Fruit fly (Drosophila melanogaster) whole organism, prepupa: ENCODE results near the gene Sms.

Experiments
- CG10631 ChIP-seq: fragments of 200-800 bp; sonication (Bioruptor generic); optimal IDR thresholded peaks from 2 replicates; lab custom pipeline; 2016; ENCODE audit warnings: missing biosample characterization, missing genetic modification characterization
- CG10669 ChIP-seq: fragments of 200-800 bp; sonication (Bioruptor generic); optimal IDR thresholded peaks from 3 replicates; lab custom pipeline; 2018; ENCODE audit warnings: missing biosample characterization, mild to moderate bottlenecking, missing genetic modification characterization, moderate library complexity
- CG11902 ChIP-seq: fragments of 200-800 bp; sonication (Bioruptor generic); optimal IDR thresholded peaks from 3 replicates; lab custom pipeline; 2016; ENCODE audit warnings: missing biosample characterization, missing genetic modification characterization
- CG16779 ChIP-seq: fragments of 200-800 bp; sonication (Bioruptor generic); optimal IDR thresholded peaks from 3 replicates; lab custom pipeline; 2017; ENCODE audit warnings: missing biosample characterization, mild to moderate bottlenecking, missing genetic modification characterization
- CG3032 ChIP-seq: fragments of 200-800 bp; optimal IDR thresholded peaks from 2 replicates; lab custom pipeline; 2019; ENCODE audit warnings: missing biosample characterization, mild to moderate bottlenecking, missing genetic modification characterization, moderate library complexity
- CG32006 ChIP-seq: fragments of 200-800 bp; sonication (Bioruptor generic); optimal IDR thresholded peaks from 3 replicates; lab custom pipeline; 2017; ENCODE audit warnings: missing biosample characterization, mild to moderate bottlenecking, missing genetic modification characterization
- CG34406 ChIP-seq: fragments of 200-800 bp; sonication (Bioruptor generic); optimal IDR thresholded peaks from 3 replicates; lab custom pipeline; 2016; ENCODE audit warnings: missing biosample characterization, missing genetic modification characterization
- CG3919 ChIP-seq: fragments of 200-800 bp; sonication (Bioruptor generic); optimal IDR thresholded peaks from 3 replicates; lab custom pipeline; 2016; ENCODE audit warnings: missing biosample characterization, missing genetic modification characterization
- CG4318 ChIP-seq: fragments of 200-800 bp; sonication (Bioruptor generic); optimal IDR thresholded peaks from 3 replicates; lab custom pipeline; 2017; ENCODE audit warnings: missing biosample characterization, mild to moderate bottlenecking, missing genetic modification characterization
- CG6163 ChIP-seq: fragments of 200-800 bp; sonication (Bioruptor generic); IDR thresholded peaks from 3 replicates; pipeline ENCODE4 v1.3.6; 2022; ENCODE audit warnings: missing biosample characterization, missing genetic modification characterization
- CG6276 ChIP-seq: fragments of 200-800 bp; sonication (Bioruptor generic); optimal IDR thresholded peaks from 2 replicates; lab custom pipeline; 2017; ENCODE audit warnings: missing biosample characterization, mild to moderate bottlenecking, missing genetic modification characterization
- CG6808 ChIP-seq: fragments of 200-800 bp; sonication (Bioruptor generic); optimal IDR thresholded peaks from 3 replicates; lab custom pipeline; 2017; ENCODE audit warnings: missing biosample characterization, missing genetic modification characterization, mild to moderate bottlenecking, moderate library complexity, missing genetic modification reagents
- CG6854 ChIP-seq: fragments of 200-800 bp; sonication (Bioruptor generic); optimal IDR thresholded peaks from 2 replicates; lab custom pipeline; 2017; ENCODE audit warnings: missing biosample characterization, mild to moderate bottlenecking, missing genetic modification characterization
- CG7368 ChIP-seq: fragments of 200-800 bp; sonication (Bioruptor generic); optimal IDR thresholded peaks from 3 replicates; lab custom pipeline; 2016; ENCODE audit warnings: missing biosample characterization, missing genetic modification characterization
- CG8319 ChIP-seq: fragments of 200-800 bp; sonication (Bioruptor generic); optimal IDR thresholded peaks from 3 replicates; lab custom pipeline; 2016; ENCODE audit warnings: missing biosample characterization, missing genetic modification characterization
- CG9139 ChIP-seq: fragments of 200-800 bp; sonication (Bioruptor generic); optimal IDR thresholded peaks from 3 replicates; lab custom pipeline; 2017; ENCODE audit warnings: missing biosample characterization, mild to moderate bottlenecking, missing genetic modification characterization
- Eip75B ChIP-seq: fragments of 200-800 bp; sonication (Bioruptor generic); optimal IDR thresholded peaks from 3 replicates; lab custom pipeline; 2016; ENCODE audit warnings: missing biosample characterization, missing genetic modification characterization
- Eip78C ChIP-seq: fragments of 200-800 bp; sonication (Bioruptor generic); peaks from one replicate; lab custom pipeline; 2016; ENCODE audit warnings: missing biosample characterization, missing genetic modification characterization
- Eip93F ChIP-seq: fragments of 200-800 bp; sonication (Bioruptor generic); optimal IDR thresholded peaks from 2 replicates; lab custom pipeline; 2016; ENCODE audit warnings: missing biosample characterization, mild to moderate bottlenecking, missing genetic modification characterization
- Ets21C ChIP-seq: fragments of 200-800 bp; sonication (Bioruptor generic); optimal IDR thresholded peaks from 3 replicates; lab custom pipeline; 2016; ENCODE audit warnings: missing biosample characterization, missing genetic modification characterization
- Ets96B ChIP-seq: fragments of 200-800 bp; optimal IDR thresholded peaks from 2 replicates; lab custom pipeline; 2019; ENCODE audit warnings: missing biosample characterization, mild to moderate bottlenecking, missing genetic modification characterization, moderate library complexity
- Gug ChIP-seq: fragments of 200-800 bp; sonication (Bioruptor generic); IDR thresholded peaks from 2 replicates; pipeline ENCODE4 v1.3.6; 2022; ENCODE audit warnings: missing biosample characterization, missing genetic modification characterization
- Hr38 ChIP-seq: sonication (Bioruptor generic); optimal IDR thresholded peaks from 2 replicates; lab custom pipeline; 2016; ENCODE audit warnings: missing biosample characterization, missing genetic modification characterization
- Hr39 ChIP-seq: fragments of 200-800 bp; sonication (Bioruptor generic); optimal IDR thresholded peaks from 2 replicates; lab custom pipeline; 2016; ENCODE audit warnings: missing biosample characterization, missing genetic modification characterization
- Lpt ChIP-seq: fragments of 200-800 bp; sonication (Bioruptor generic); optimal IDR thresholded peaks from 3 replicates; lab custom pipeline; 2016; ENCODE audit warnings: missing biosample characterization, missing genetic modification characterization
- Met ChIP-seq: fragments of 200-800 bp; sonication (Bioruptor generic); optimal IDR thresholded peaks from 3 replicates; lab custom pipeline; 2016; ENCODE audit warnings: missing biosample characterization, missing genetic modification characterization
- OdsH ChIP-seq: fragments of 200-800 bp; sonication (Bioruptor generic); optimal IDR thresholded peaks from 3 replicates; lab custom pipeline; 2016; ENCODE audit warnings: missing biosample characterization, missing genetic modification characterization
- Sox102F ChIP-seq: fragments of 200-800 bp; sonication (Bioruptor generic); optimal IDR thresholded peaks from 2 replicates; lab custom pipeline; 2016; ENCODE audit warnings: missing biosample characterization, mild to moderate bottlenecking, missing genetic modification characterization
- Sox14 ChIP-seq: fragments of 200-800 bp; sonication (Bioruptor generic); optimal IDR thresholded peaks from 3 replicates; lab custom pipeline; 2016; ENCODE audit warnings: missing biosample characterization, missing genetic modification characterization
- Sox15 ChIP-seq: fragments of 200-800 bp; sonication (Bioruptor generic); optimal IDR thresholded peaks from 3 replicates; lab custom pipeline; 2016; ENCODE audit warnings: missing biosample characterization, missing genetic modification characterization
- achi ChIP-seq: fragments of 200-800 bp; sonication (Bioruptor generic); optimal IDR thresholded peaks from 3 replicates; lab custom pipeline; 2016; ENCODE audit warnings: missing biosample characterization, missing genetic modification characterization
- acj6 ChIP-seq: fragments of 200-800 bp; sonication (Bioruptor generic); optimal IDR thresholded peaks from 3 replicates; lab custom pipeline; 2016; ENCODE audit warnings: missing biosample characterization, missing genetic modification characterization
- cyc ChIP-seq: fragments of 200-800 bp; sonication (Bioruptor generic); optimal IDR thresholded peaks from 3 replicates; lab custom pipeline; 2016; ENCODE audit warnings: missing biosample characterization, missing genetic modification characterization
- dsx ChIP-seq: fragments of 200-800 bp; optimal IDR thresholded peaks from 3 replicates; lab custom pipeline; 2019; ENCODE audit warnings: missing biosample characterization, mild to moderate bottlenecking, missing genetic modification characterization, moderate library complexity; ENCODE audit not compliant: poor library complexity, severe bottlenecking
- eg ChIP-seq: fragments of 200-800 bp; sonication (Bioruptor generic); IDR thresholded peaks from 3 replicates; pipeline ENCODE4 v1.3.6; 2022; ENCODE audit warnings: missing biosample characterization, missing genetic modification characterization
- esn ChIP-seq: fragments of 200-800 bp; sonication (Bioruptor generic); optimal IDR thresholded peaks from 2 replicates; lab custom pipeline; 2016; ENCODE audit warnings: missing biosample characterization, mild to moderate bottlenecking, missing genetic modification characterization, moderate library complexity
- fd59A ChIP-seq: fragments of 200-800 bp; sonication (Bioruptor generic); optimal IDR thresholded peaks from 2 replicates; lab custom pipeline; 2017; ENCODE audit warnings: missing biosample characterization, mild to moderate bottlenecking, missing genetic modification characterization, missing genetic modification reagents
- fd85E ChIP-seq: fragments of 200-800 bp; sonication (Bioruptor generic); optimal IDR thresholded peaks from 3 replicates; lab custom pipeline; 2016; ENCODE audit warnings: missing biosample characterization, missing genetic modification characterization
- fkh ChIP-seq: fragments of 200-800 bp; sonication (Bioruptor generic); optimal IDR thresholded peaks from 3 replicates; lab custom pipeline; 2017; ENCODE audit warnings: missing biosample characterization, mild to moderate bottlenecking, missing genetic modification characterization, moderate library complexity
- net ChIP-seq: fragments of 200-800 bp; sonication (Bioruptor generic); optimal IDR thresholded peaks from 3 replicates; lab custom pipeline; 2016; ENCODE audit warnings: missing biosample characterization, missing genetic modification characterization
- spab ChIP-seq: fragments of 200-800 bp; sonication (Bioruptor generic); optimal IDR thresholded peaks from 2 replicates; lab custom pipeline; 2017; ENCODE audit warnings: missing biosample characterization, mild to moderate bottlenecking, missing genetic modification characterization, missing genetic modification reagents
- ss ChIP-seq, 2 experiments: fragments of 200-800 bp; sonication (Bioruptor generic); optimal IDR thresholded peaks; 2 replicates in 1 of 2; 3 replicates in 1 of 2; lab custom pipeline; 2017 to 2018; ENCODE audit warnings: mild to moderate bottlenecking in 2 of 2, missing biosample characterization in 2 of 2, missing genetic modification characterization in 2 of 2, moderate library complexity in 1 of 2
- svp ChIP-seq: fragments of 200-800 bp; sonication (Bioruptor generic); peaks from one replicate; lab custom pipeline; 2016; ENCODE audit warnings: missing biosample characterization, missing genetic modification characterization
- topi ChIP-seq: fragments of 200-800 bp; sonication (Bioruptor generic); optimal IDR thresholded peaks from 3 replicates; lab custom pipeline; 2016; ENCODE audit warnings: missing biosample characterization, missing genetic modification characterization
- vri ChIP-seq: fragments of 200-800 bp; sonication (Bioruptor generic); optimal IDR thresholded peaks from 3 replicates; lab custom pipeline; 2016; ENCODE audit warnings: missing biosample characterization, mild to moderate bottlenecking, missing genetic modification characterization

Sms gene

dm6 chr3L:12266343-12267287, 10.4 kb downstream of the Sms start, which contains the start of gene app (continued):
- peak; percentile 86 for TF ChIP-seq CG11902 (GFP tag; lab: Kevin White, UChicago)
- TF ChIP-seq dsx = peak; percentile 87
- TF ChIP-seq CG16779 (tag; lab: Kevin White, UChicago) = peak; percentile 87
- peak; percentile 84 for TF ChIP-seq net
- peak; percentile 71 for TF ChIP-seq CG9139
- peak; percentile 91 for TF ChIP-seq CG6276 (GFP tag; lab: Kevin White, UChicago)
- peak; percentile 72 for TF ChIP-seq fd85E (GFP tag; lab: Kevin White, UChicago)
- TF ChIP-seq Eip75B = peak; percentile 80
- TF ChIP-seq vri (GFP tag; lab: Kevin White, UChicago) = peak; percentile 64
- peak; percentile 90 for TF ChIP-seq topi (GFP tag; lab: Kevin White, UChicago)
- peak; percentile 98 for TF ChIP-seq CG6163 (GFP tag; lab: Robert Waterston, UW)
- TF ChIP-seq Sox14 (GFP tag; lab: Kevin White, UChicago) = peak; percentile 93
- peak; percentile 97 for TF ChIP-seq eg (GFP tag; lab: Robert Waterston, UW)
- peak; percentile 93 for TF ChIP-seq OdsH
- peak; percentile 91 for TF ChIP-seq Sox15 (GFP tag; lab: Kevin White, UChicago)
- peak; percentile 90 for TF ChIP-seq Sox102F (GFP tag; lab: Kevin White, UChicago)
- TF ChIP-seq acj6 = peak; percentile 90
- TF ChIP-seq Ets21C (GFP tag; lab: Kevin White, UChicago) = peak; percentile 84
- TF ChIP-seq spab = peak; percentile 84
- TF ChIP-seq CG4318 (GFP tag; lab: Kevin White, UChicago) = peak; percentile 85
- TF ChIP-seq Hr38 = no peak
- TF ChIP-seq CG7368 = peak; percentile 87
- TF ChIP-seq Hr39 = peak; percentile 90
- peak; percentile 96 for TF ChIP-seq svp
- TF ChIP-seq CG3919 (GFP tag; lab: Kevin White, UChicago) = peak; percentile 91
- peak; percentile 79 for TF ChIP-seq Lpt (GFP tag; lab: Kevin White, UChicago)
- peak; percentile 76 to 91 for TF ChIP-seq ss (GFP tag; optimal IDR thresholded peaks at IDR 0.05; lab: Kevin White, UChicago)
- TF ChIP-seq fd59A (GFP tag; lab: Kevin White, UChicago) = peak; percentile 88
- peak; percentile 89 for TF ChIP-seq cyc
- TF ChIP-seq CG6808 (GFP tag; lab: Kevin White, UChicago) = peak; percentile 81
- peak; percentile 90 for TF ChIP-seq Gug (GFP tag; lab: Robert Waterston, UW)
- TF ChIP-seq Met (GFP tag; lab: Kevin White, UChicago) = peak; percentile 90
- TF ChIP-seq Eip93F (GFP tag; lab: Kevin White, UChicago) = peak; percentile 88

DNA sequence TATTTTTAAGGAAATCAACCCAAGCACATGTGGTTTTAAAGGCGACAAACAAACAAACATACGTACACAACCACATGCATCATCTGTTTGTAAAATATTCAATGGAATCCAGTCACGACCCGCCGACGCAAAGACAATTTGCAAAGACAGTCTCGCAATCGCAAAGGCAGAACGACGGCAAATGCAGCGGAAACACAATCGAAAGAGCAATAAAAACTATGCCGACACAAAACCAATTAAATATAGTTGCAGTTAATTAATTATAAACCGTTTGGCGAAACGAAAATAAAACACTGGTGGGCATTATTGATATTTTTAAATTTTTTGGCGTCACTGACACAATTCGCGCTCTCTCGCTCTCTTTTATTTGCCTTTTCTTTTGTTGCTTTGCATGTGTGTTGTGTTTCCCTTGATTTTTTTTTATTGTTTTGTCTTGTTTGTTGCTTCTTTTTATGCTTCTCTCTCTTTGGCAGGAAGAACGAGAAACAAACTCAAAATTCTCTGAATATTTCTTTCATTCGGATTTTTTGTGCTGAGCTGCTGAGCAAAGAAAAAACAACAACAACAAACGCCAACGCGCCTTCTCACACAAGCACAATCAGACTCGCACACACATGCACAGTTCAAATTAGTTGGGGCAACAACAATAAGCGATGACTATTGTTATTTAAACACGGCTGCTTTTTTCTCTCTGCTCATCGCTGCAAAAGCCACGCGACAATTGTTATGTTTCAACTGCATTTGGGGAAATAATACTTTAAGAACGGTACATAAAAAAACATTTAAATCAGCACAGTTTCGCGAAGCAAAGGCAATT, 11.3 kb downstream of the Sms start:
- TF ChIP-seq Eip78C (GFP tag; lab: Kevin White, UChicago) (peak; percentile 65), OdsH (peak; percentile 4), Ets96B (tag; lab: Kevin White, UChicago) (peak; percentile 59), spab (peak; percentile 72), CG3032 (tag; lab: Kevin White, UChicago) (peak; percentile 51), Sox102F (GFP tag; lab: Kevin White, UChicago) (peak; percentile 28), CG34406 (peak; percentile 11), CG3919 (GFP tag; lab: Kevin White, UChicago) (peak; percentile 31), acj6 (no peak), fkh (GFP tag; lab: Kevin White, UChicago) (peak; percentile 62), CG16779 (tag; lab: Kevin White, UChicago) (peak; percentile 80), esn (peak; percentile 8), Eip93F (GFP tag; lab: Kevin White, UChicago) (peak; percentile 40), Eip75B (no peak), CG6163 (GFP tag; lab: Robert Waterston, UW) (peak; percentile 81), CG6854 (GFP tag; lab: Kevin White, UChicago) (peak; percentile 70), CG9139 (peak; percentile 83), CG32006 (GFP tag; lab: Kevin White, UChicago) (peak; percentile 41), CG10631 (GFP tag; lab: Kevin White, UChicago) (peak; percentile 3), Sox15 (GFP tag; lab: Kevin White, UChicago) (no peak), CG11902 (GFP tag; lab: Kevin White, UChicago) (no peak), CG8319 (GFP tag; lab: Kevin White, UChicago) (no peak), Lpt (GFP tag; lab: Kevin White, UChicago) (peak; percentile 64), achi (GFP tag; lab: Kevin White, UChicago) (peak; percentile 49), Hr38 (no peak), CG10669 (GFP tag; lab: Kevin White, UChicago) (peak; percentile 43)
